Worm (Caenorhabditis elegans): ENCODE data around the gene T01C8.3.

Gene T01C8.3

DNA sequence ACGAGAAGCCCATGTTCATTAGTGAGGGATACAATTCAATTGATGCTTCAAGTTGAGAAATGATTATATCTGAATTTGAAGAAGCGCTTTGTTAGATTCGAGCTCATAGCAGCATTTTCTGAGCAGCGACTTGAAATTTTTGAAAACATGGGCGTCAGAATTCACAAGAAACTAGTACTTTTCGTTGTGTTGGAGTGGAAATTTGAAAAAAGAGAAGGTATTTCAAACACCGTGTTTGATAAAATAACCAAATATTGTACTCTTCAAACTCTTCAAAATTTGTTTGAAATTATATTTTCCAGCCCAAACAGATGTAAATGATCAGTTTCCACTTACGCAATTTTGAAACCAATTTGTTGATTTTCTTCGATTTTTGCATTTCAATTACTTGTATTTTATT, 38.1 kb downstream of the T01C8.3 start, which contains the start of gene C10E2.2:
TSS of gene C10E2.2 (plus strand) at position 301 of the 400 bp plus-strand sequence.
- TF ChIP-seq aly-2 (tag; optimal IDR thresholded peaks at IDR 0.05) (no peak), jun-1 (tag; optimal IDR thresholded peaks at IDR 0.05) (no peak), unc-39 (tag; optimal IDR thresholded peaks at IDR 0.05) (no peak), nhr-28 (tag; optimal IDR thresholded peaks at IDR 0.05) (no peak), elt-2 (tag; optimal IDR thresholded peaks at IDR 0.05) (no peak), ZK546.5 (tag; optimal IDR thresholded peaks at IDR 0.05) (no peak), daf-12 (tag; optimal IDR thresholded peaks at IDR 0.05) (no peak), nfya-1 (tag; optimal IDR thresholded peaks at IDR 0.05; ENCODE audit: insufficient read depth) (no peak), skn-1 (tag; optimal IDR thresholded peaks at IDR 0.05) (no peak)

DNA sequence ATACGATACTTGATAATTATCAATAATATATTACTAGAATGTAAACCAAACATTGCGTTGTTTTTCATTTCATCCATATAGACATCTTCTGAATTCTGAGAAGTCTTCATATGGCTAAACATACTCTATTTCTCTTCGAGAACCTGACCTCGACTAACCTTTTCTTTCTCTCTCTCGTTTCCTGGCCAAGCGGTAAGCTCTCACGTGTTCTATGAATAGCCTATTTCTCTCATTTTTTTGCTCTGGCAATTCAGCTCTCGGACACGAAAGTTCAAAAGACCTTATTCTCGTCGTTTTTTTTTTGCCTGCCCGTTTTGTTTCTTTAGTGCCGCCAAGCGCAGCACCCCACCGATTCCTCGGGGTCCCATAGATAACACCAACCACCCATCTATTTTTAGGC, 45.5 kb downstream of the T01C8.3 start:
- TF ChIP-seq nhr-25 (tag; optimal IDR thresholded peaks at IDR 0.05), result no peak
- TF ChIP-seq elt-3 (tag; optimal IDR thresholded peaks at IDR 0.05), result no peak
- TF ChIP-seq R02D3.7 (tag; optimal IDR thresholded peaks at IDR 0.05), result no peak
- TF ChIP-seq sea-2 (GFP tag; optimal IDR thresholded peaks at IDR 0.05), result no peak
- TF ChIP-seq lin-39 (tag; optimal IDR thresholded peaks at IDR 0.05), result peak; percentile 56
- no peak for TF ChIP-seq egl-5 (tag; optimal IDR thresholded peaks at IDR 0.05)
- TF ChIP-seq zag-1 (tag; optimal IDR thresholded peaks at IDR 0.05), result no peak
- TF ChIP-seq ama-1 (optimal IDR thresholded peaks at IDR 0.05), result no peak
- no peak for TF ChIP-seq fos-1 (tag; optimal IDR thresholded peaks at IDR 0.05)
- TF ChIP-seq elt-1 (tag; optimal IDR thresholded peaks at IDR 0.05), result no peak
- TF ChIP-seq nhr-43 (tag; optimal IDR thresholded peaks at IDR 0.05; ENCODE audit: poor library complexity, severe bottlenecking), result no peak
- peak; percentile 17 for TF ChIP-seq nfya-1 (tag; optimal IDR thresholded peaks at IDR 0.05; ENCODE audit: insufficient read depth)

DNA sequence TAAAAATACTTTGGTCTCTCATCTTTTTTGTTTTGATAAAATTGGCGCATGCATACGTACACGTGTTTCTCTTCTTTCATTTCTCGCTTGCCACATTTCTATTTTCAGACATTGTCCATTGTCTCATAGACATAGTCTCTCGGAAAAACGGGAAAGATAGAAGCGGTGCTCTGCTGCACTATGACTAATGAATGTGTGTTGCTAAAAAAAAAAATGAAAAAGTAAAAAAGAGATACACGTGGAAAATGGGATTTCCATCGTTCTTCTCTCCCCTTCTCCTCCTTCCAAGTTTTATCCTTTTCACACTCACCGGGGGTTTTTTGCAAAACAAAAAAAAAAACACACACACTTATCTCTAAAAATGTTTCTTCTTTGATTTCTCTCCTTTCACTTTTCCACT, 48.0 kb downstream of the T01C8.3 start:
- TF ChIP-seq mdl-1 (tag; optimal IDR thresholded peaks at IDR 0.05) (no peak), lin-15B (tag; optimal IDR thresholded peaks at IDR 0.05) (no peak), pha-4 (tag; optimal IDR thresholded peaks at IDR 0.05) (no peak), fkh-10 (GFP tag; optimal IDR thresholded peaks at IDR 0.05) (no peak), nhr-237 (tag; optimal IDR thresholded peaks at IDR 0.05) (no peak)

DNA sequence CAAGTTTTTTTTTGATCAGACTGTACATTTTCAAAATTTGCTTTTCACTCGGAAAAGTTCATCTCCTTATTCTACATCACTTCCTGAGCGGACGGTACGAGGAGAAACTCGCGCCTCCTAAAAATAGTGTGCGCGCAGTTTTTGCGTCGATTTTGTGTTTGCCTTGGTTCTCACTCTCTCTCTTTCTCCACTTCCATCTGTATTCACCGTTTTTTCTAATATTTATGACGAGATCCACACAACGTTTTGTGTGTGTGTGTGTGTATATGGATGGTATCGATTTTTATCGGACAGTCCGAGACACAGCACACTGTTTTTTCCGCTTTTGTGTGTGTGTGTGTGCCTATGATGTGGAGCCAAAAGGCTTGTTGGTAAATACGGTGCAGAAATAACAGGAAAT, 49.6 kb downstream of the T01C8.3 start:
- TF ChIP-seq pha-4 (tag; optimal IDR thresholded peaks at IDR 0.05), result peak; percentile 83
- no peak for TF ChIP-seq fos-1 (tag; optimal IDR thresholded peaks at IDR 0.05)

DNA sequence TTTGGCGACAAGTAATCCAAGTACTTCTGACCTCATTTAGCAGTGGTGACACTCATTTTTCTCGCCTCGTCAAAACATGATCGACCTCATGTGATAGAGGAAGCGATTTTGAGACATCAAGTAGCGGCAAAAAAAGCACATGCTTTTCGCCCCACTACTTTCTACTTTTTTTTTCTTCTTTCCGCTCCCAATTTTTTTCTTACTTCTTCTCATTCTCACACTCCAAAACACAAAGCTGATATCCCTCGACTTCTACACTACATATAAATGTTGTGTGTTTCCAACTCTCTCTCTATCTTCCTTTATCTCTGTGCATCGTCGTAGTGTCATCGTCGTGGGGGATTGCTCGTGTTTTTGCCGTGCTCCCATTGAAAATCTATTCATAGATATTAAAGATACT, 50.8 kb downstream of the T01C8.3 start:
- TF ChIP-seq lsy-12 (tag; optimal IDR thresholded peaks at IDR 0.05) (no peak), nhr-77 (tag; optimal IDR thresholded peaks at IDR 0.05) (no peak), nfya-1 (tag; optimal IDR thresholded peaks at IDR 0.05; ENCODE audit: insufficient read depth) (peak; percentile 16), unc-62 (GFP tag; optimal IDR thresholded peaks at IDR 0.05) (no peak), lin-39 (tag; optimal IDR thresholded peaks at IDR 0.05) (peak; percentile 1), pqm-1 (tag; optimal IDR thresholded peaks at IDR 0.05) (no peak), sea-2 (GFP tag; optimal IDR thresholded peaks at IDR 0.05) (no peak), skn-1 (tag; optimal IDR thresholded peaks at IDR 0.05) (peak; percentile 37), nhr-11 (tag; optimal IDR thresholded peaks at IDR 0.05) (peak; percentile 72), nhr-67 (tag; optimal IDR thresholded peaks at IDR 0.05) (no peak), jun-1 (tag; optimal IDR thresholded peaks at IDR 0.05) (no peak), ztf-4 (tag; optimal IDR thresholded peaks at IDR 0.05) (no peak), zag-1 (tag; optimal IDR thresholded peaks at IDR 0.05) (no peak), pha-4 (tag; optimal IDR thresholded peaks at IDR 0.05) (no peak)

DNA sequence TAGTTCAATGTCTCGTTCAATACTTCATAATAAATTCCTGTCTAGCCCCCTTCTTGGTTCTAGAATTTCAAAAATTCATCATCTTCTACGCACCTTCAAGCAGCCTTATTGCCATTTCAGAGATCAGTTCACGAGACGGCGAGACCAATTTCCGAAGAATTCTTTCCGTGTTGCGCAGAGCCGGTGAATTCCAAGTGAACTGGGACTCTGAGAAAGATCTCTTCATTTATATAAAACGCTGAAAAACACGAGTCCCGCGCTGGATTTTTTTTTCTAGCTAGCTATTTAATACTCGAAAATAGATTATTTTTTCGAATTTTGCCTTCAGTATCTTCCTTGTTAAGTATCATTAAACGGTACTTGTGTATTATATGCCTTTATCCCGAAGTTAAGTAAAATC, 51.8 kb downstream of the T01C8.3 start:
- no peak for TF ChIP-seq ceh-82 (tag; optimal IDR thresholded peaks at IDR 0.05)
- TF ChIP-seq ztf-11 (tag; optimal IDR thresholded peaks at IDR 0.05), result no peak
- TF ChIP-seq R02D3.7 (tag; optimal IDR thresholded peaks at IDR 0.05), result no peak
- no peak for TF ChIP-seq zag-1 (tag; optimal IDR thresholded peaks at IDR 0.05)
- TF ChIP-seq aly-2 (tag; optimal IDR thresholded peaks at IDR 0.05), result no peak
- TF ChIP-seq ceh-16 (tag; optimal IDR thresholded peaks at IDR 0.05), result no peak
- TF ChIP-seq jun-1 (tag; optimal IDR thresholded peaks at IDR 0.05), result no peak
- TF ChIP-seq fkh-10 (GFP tag; optimal IDR thresholded peaks at IDR 0.05), result no peak
- no peak for TF ChIP-seq mml-1 (tag; optimal IDR thresholded peaks at IDR 0.05)
- no peak for TF ChIP-seq nhr-77 (tag; optimal IDR thresholded peaks at IDR 0.05)
- TF ChIP-seq fos-1 (tag; optimal IDR thresholded peaks at IDR 0.05), result no peak
- TF ChIP-seq mdl-1 (tag; optimal IDR thresholded peaks at IDR 0.05), result no peak
- TF ChIP-seq elt-1 (tag; optimal IDR thresholded peaks at IDR 0.05), result no peak
- no peak for TF ChIP-seq egl-27 (tag; optimal IDR thresholded peaks at IDR 0.05)

Data from whole organism, L3 larva.